Fruit fly (Drosophila melanogaster) whole organism, adult: ENCODE measurements around the gene CG17169.

Experiments
- CG1620 ChIP-seq: fragments of 200-800 bp; sonication (Bioruptor generic); optimal IDR thresholded peaks from 2 replicates; lab custom pipeline; 2016; ENCODE audit warnings: missing biosample characterization, missing genetic modification characterization
- CG33017 ChIP-seq: fragments of 200-800 bp; sonication (Bioruptor generic); optimal IDR thresholded peaks from 2 replicates; lab custom pipeline; 2018; ENCODE audit warnings: missing biosample characterization, mild to moderate bottlenecking, missing genetic modification characterization, moderate library complexity
- CG7101 ChIP-seq: fragments of 200-800 bp; sonication (Bioruptor generic); optimal IDR thresholded peaks from 2 replicates; lab custom pipeline; 2018; ENCODE audit warnings: missing biosample characterization, mild to moderate bottlenecking, missing genetic modification characterization, moderate library complexity
- Hr96 ChIP-seq: fragments of 200-800 bp; sonication (Bioruptor generic); optimal IDR thresholded peaks from 2 replicates; lab custom pipeline; 2016; ENCODE audit warnings: missing biosample characterization, missing genetic modification characterization
- cic ChIP-seq: fragments of 200-800 bp; sonication (Bioruptor generic); optimal IDR thresholded peaks from 2 replicates; lab custom pipeline; 2017; ENCODE audit warnings: missing biosample characterization, mild to moderate bottlenecking, missing genetic modification characterization, moderate library complexity
- kay ChIP-seq: fragments of 200-800 bp; sonication (Bioruptor generic); peaks from one replicate; lab custom pipeline; 2016; ENCODE audit warnings: missing biosample characterization, missing genetic modification characterization, borderline replicate concordance
- ovo ChIP-seq: fragments of 200-800 bp; sonication (Bioruptor generic); optimal IDR thresholded peaks from 2 replicates; lab custom pipeline; 2016; ENCODE audit warnings: missing biosample characterization, missing genetic modification characterization

DNA sequence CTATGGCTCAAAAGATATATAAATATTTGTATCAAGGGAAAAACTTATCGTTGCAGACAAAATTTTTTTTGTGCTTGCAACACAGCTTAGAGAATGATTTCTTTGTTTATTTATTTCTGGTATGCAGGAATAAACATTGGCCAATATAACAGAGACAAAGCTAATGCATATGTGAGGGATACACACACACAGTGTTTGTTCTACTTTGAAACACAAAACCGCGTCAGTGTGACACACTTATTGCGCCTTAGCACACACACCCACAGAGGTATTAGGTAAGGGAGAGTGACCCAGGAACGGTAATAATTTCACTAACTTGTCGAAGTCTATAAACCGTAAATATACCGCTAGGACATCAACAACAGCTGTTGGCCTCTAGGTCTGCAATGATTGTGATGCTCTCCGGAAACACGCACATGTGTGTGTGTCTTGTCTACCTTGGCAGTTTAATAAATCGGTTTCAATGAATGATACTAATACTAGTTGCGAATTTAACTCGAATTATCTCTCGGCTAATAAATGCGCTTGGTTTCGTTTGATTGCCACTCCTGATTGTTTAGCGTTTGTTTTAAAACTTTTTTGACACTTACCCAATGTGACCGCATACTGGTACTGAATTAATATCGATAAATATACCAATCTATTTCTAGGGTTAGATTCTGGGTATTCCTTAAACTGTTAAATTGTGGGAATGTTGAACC, 11.8 kb downstream of the CG17169 start, which contains the start of gene CG17162:
- TF ChIP-seq ovo: peak; percentile 20
- TF ChIP-seq CG1620: no peak
- no peak for TF ChIP-seq CG33017 (tag; lab: Kevin White, UChicago)
- no peak for TF ChIP-seq Hr96 (GFP tag; lab: Kevin White, UChicago)
- TF ChIP-seq kay (GFP tag; lab: Kevin White, UChicago): no peak
- no peak for TF ChIP-seq CG7101
- TF ChIP-seq cic (GFP tag; lab: Kevin White, UChicago): no peak
